Worm (Caenorhabditis elegans) whole organism, L4 larva: ENCODE results near the gene asp-7.

Experiments
- F49E8.2 ChIP-seq: sonication (generic microtip); optimal IDR thresholded peaks from 2 replicates; lab custom pipeline; 2016; ENCODE audit warnings: missing compliant biosample characterization, mild to moderate bottlenecking, missing genetic modification characterization, borderline replicate concordance
- ama-1 ChIP-seq: fragments of 150-350 bp; optimal IDR thresholded peaks from 2 replicates; lab custom pipeline; 2014; ENCODE audit warnings: inconsistent platforms, mixed read lengths
- dpl-1 ChIP-seq: fragments of 150-350 bp; optimal IDR thresholded peaks from 2 replicates; lab custom pipeline; 2014; ENCODE audit warnings: missing biosample characterization, missing genetic modification reagents, missing genetic modification characterization
- egl-27 ChIP-seq: sonication (generic microtip); optimal IDR thresholded peaks from 3 replicates; lab custom pipeline; 2017; ENCODE audit warnings: missing biosample characterization, missing genetic modification reagents, missing genetic modification characterization
- lin-15B ChIP-seq: fragments of 150-350 bp; sonication (generic microtip); optimal IDR thresholded peaks from 3 replicates; lab custom pipeline; 2014; ENCODE audit warnings: missing biosample characterization, missing genetic modification characterization
- lir-3 ChIP-seq: sonication (generic microtip); optimal IDR thresholded peaks from 2 replicates; lab custom pipeline; 2016; ENCODE audit warnings: mild to moderate bottlenecking, missing genetic modification characterization, missing compliant biosample characterization
- lsy-2 ChIP-seq, 2 experiments: fragments of 150-350 bp in 1 of 2; sonication (generic microtip) in 1 of 2; optimal IDR thresholded peaks; 2 replicates each; lab custom pipeline; 2014 to 2017; ENCODE audit warnings: missing biosample characterization in 2 of 2, missing genetic modification characterization in 2 of 2
- php-3 ChIP-seq: fragments of 200-800 bp; sonication (Bioruptor generic); IDR thresholded peaks from 2 replicates; pipeline ENCODE4 v1.3.6; 2022; ENCODE audit warnings: missing genetic modification reagents, missing genetic modification characterization, missing compliant biosample characterization
- skn-1 ChIP-seq: fragments of 150-350 bp; optimal IDR thresholded peaks from 2 replicates; lab custom pipeline; 2014; ENCODE audit warnings: missing biosample characterization, missing genetic modification characterization
- unc-130 ChIP-seq: sonication (generic microtip); optimal IDR thresholded peaks from 2 replicates; lab custom pipeline; 2016; ENCODE audit warnings: missing genetic modification reagents, missing genetic modification characterization, missing compliant biosample characterization
- ztf-11 ChIP-seq: fragments of 150-350 bp; optimal IDR thresholded peaks from 2 replicates; lab custom pipeline; 2014; ENCODE audit warnings: missing biosample characterization, missing genetic modification characterization

DNA sequence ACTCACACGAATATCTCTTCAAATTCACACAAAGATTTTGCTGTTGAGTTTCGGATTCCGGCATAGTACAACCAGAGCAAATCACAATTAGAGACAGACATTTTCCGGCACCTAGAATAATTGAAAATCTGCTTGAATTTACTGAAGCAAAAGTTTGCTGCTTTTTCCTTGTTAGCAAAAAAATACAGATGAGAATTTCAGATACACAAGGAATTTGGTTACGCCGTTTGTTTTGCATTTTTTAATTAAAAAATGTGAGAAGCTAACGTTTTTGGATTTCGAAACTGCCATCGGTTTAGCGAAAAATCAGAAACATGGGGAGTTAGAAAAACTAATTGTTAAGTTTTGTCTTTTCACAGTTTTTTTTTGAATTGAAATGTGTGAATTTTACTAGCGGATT, 48.1 kb upstream of the asp-7 start, which contains the start of gene srw-118:
- TF ChIP-seq ama-1 (no peak), skn-1 (tag; lab: Kevin White, UChicago) (no peak), unc-130 (GFP tag; lab: Kevin White, UChicago) (no peak), lsy-2 (tag; optimal IDR thresholded peaks at IDR 0.05; lab: Kevin White, UChicago) (no peak), F49E8.2 (tag; lab: Kevin White, UChicago) (no peak), egl-27 (tag; lab: Kevin White, UChicago) (no peak), dpl-1 (no peak), php-3 (no peak), lir-3 (no peak), ztf-11 (no peak), lin-15B (no peak)
